Worm (Caenorhabditis elegans): ENCODE data around the gene abhd-3.2.

ce11 chrX:963171-963570 is 14.6 kb downstream of the abhd-3.2 start, which contains the start of gene ncs-1:
- TF ChIP-seq sem-4 (tag; optimal IDR thresholded peaks at IDR 0.05) (no peak), mdl-1 (tag; optimal IDR thresholded peaks at IDR 0.05) (no peak), elt-3 (tag; optimal IDR thresholded peaks at IDR 0.05) (no peak), zag-1 (tag; optimal IDR thresholded peaks at IDR 0.05) (no peak), snpc-4 (tag; optimal IDR thresholded peaks at IDR 0.05) (no peak)

Data from whole organism, L2 larva.